ENCODE assay signal across 1 worm cellular context in the genomic region with DNA sequence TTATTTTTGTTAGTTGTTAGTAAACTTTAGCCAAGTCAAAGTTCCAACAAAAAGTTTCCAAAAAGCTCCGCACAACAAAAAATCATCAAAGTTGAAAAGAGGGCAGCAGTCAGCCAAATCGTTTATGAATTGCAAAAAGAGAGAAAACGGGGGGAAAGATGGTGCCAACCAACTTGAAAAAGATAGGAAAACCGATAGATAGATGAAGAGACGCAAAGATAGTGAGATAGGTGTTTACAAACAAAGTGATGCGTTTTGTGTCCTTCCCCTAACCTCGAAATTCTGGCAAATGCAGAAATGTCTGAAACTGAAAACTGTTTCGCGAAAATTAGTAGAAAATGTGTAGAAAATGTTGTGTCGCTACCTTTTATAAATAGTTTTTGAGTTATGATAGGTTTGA.
TF ChIP-seq lines count a peak whose summit lies in the region.

No protein-coding gene starts in this region.

TF ChIP-seq in whole organism, L1 larva, 84 proteins besides CTCF, POLR2A, EP300 and RAD21 (continued from another document):
- no peak for TF ChIP-seq Y116A8C.19 (tag; optimal IDR thresholded peaks at IDR 0.05; lab: Kevin White, UChicago; ENCODE audit: borderline replicate concordance)
- peak; percentile 34 for TF ChIP-seq blmp-1 (tag; optimal IDR thresholded peaks at IDR 0.05; lab: Kevin White, UChicago)
- TF ChIP-seq efl-1 (optimal IDR thresholded peaks at IDR 0.05; lab: Kevin White, UChicago) = peak in 1 of 2 experiments; percentile 16
- no peak for TF ChIP-seq efl-1 (GFP tag; optimal IDR thresholded peaks at IDR 0.05 in 1 of 2; lab: Kevin White, UChicago)
- TF ChIP-seq fkh-8 (tag; optimal IDR thresholded peaks at IDR 0.05; lab: Kevin White, UChicago) = no peak
- no peak for TF ChIP-seq nhr-77 (tag; optimal IDR thresholded peaks at IDR 0.05; lab: Kevin White, UChicago)
- no peak for TF ChIP-seq ceh-88 (GFP tag; IDR thresholded peaks at IDR 0.05; lab: Robert Waterston, UW)
- TF ChIP-seq egl-13 (tag; optimal IDR thresholded peaks at IDR 0.05; lab: Kevin White, UChicago) = no peak
- TF ChIP-seq unc-86 (tag; optimal IDR thresholded peaks at IDR 0.05; lab: Kevin White, UChicago) = no peak
- no peak for TF ChIP-seq ces-1 (GFP tag; optimal IDR thresholded peaks at IDR 0.05; lab: Kevin White, UChicago)
